Fruit fly (Drosophila melanogaster) whole organism, prepupa: ENCODE data around the gene RpL18.

Experiments
- Blimp-1 ChIP-seq: fragments of 200-800 bp; sonication (Bioruptor generic); optimal IDR thresholded peaks from 3 replicates; lab custom pipeline; 2017; ENCODE audit warnings: missing biosample characterization, missing genetic modification characterization, mild to moderate bottlenecking, moderate library complexity, missing genetic modification reagents
- CG10631 ChIP-seq: fragments of 200-800 bp; sonication (Bioruptor generic); optimal IDR thresholded peaks from 2 replicates; lab custom pipeline; 2016; ENCODE audit warnings: missing biosample characterization, missing genetic modification characterization
- CG10669 ChIP-seq: fragments of 200-800 bp; sonication (Bioruptor generic); optimal IDR thresholded peaks from 3 replicates; lab custom pipeline; 2018; ENCODE audit warnings: missing biosample characterization, mild to moderate bottlenecking, missing genetic modification characterization, moderate library complexity
- CG11294 ChIP-seq: fragments of 200-800 bp; sonication (Bioruptor generic); IDR thresholded peaks from 2 replicates; pipeline ENCODE4 v1.3.6; 2022; ENCODE audit warnings: missing biosample characterization, missing genetic modification characterization
- CG11762 ChIP-seq: fragments of 200-800 bp; sonication (Bioruptor generic); optimal IDR thresholded peaks from 3 replicates; lab custom pipeline; 2016; ENCODE audit warnings: missing biosample characterization, missing genetic modification characterization; ENCODE audit not compliant: insufficient read depth
- CG15336 ChIP-seq: fragments of 200-800 bp; sonication (Bioruptor generic); IDR thresholded peaks from 2 replicates; pipeline ENCODE4 v1.3.6; 2022; ENCODE audit warnings: missing biosample characterization, missing genetic modification characterization
- CG1621 ChIP-seq: fragments of 200-800 bp; sonication (Bioruptor generic); optimal IDR thresholded peaks from 3 replicates; lab custom pipeline; 2018; ENCODE audit warnings: missing biosample characterization, mild to moderate bottlenecking, missing genetic modification characterization
- CG16779 ChIP-seq: fragments of 200-800 bp; sonication (Bioruptor generic); optimal IDR thresholded peaks from 3 replicates; lab custom pipeline; 2017; ENCODE audit warnings: missing biosample characterization, mild to moderate bottlenecking, missing genetic modification characterization
- CG3032 ChIP-seq: fragments of 200-800 bp; optimal IDR thresholded peaks from 2 replicates; lab custom pipeline; 2019; ENCODE audit warnings: missing biosample characterization, mild to moderate bottlenecking, missing genetic modification characterization, moderate library complexity
- CG31627 ChIP-seq: fragments of 200-800 bp; sonication (Bioruptor generic); optimal IDR thresholded peaks from 3 replicates; lab custom pipeline; 2016; ENCODE audit warnings: missing biosample characterization, missing genetic modification characterization
- CG32006 ChIP-seq: fragments of 200-800 bp; sonication (Bioruptor generic); optimal IDR thresholded peaks from 3 replicates; lab custom pipeline; 2017; ENCODE audit warnings: missing biosample characterization, mild to moderate bottlenecking, missing genetic modification characterization
- CG34406 ChIP-seq: fragments of 200-800 bp; sonication (Bioruptor generic); optimal IDR thresholded peaks from 3 replicates; lab custom pipeline; 2016; ENCODE audit warnings: missing biosample characterization, missing genetic modification characterization
- CG3919 ChIP-seq: fragments of 200-800 bp; sonication (Bioruptor generic); optimal IDR thresholded peaks from 3 replicates; lab custom pipeline; 2016; ENCODE audit warnings: missing biosample characterization, missing genetic modification characterization
- CG4318 ChIP-seq: fragments of 200-800 bp; sonication (Bioruptor generic); optimal IDR thresholded peaks from 3 replicates; lab custom pipeline; 2017; ENCODE audit warnings: missing biosample characterization, mild to moderate bottlenecking, missing genetic modification characterization
- CG6163 ChIP-seq: fragments of 200-800 bp; sonication (Bioruptor generic); IDR thresholded peaks from 3 replicates; pipeline ENCODE4 v1.3.6; 2022; ENCODE audit warnings: missing biosample characterization, missing genetic modification characterization
- CG6276 ChIP-seq: fragments of 200-800 bp; sonication (Bioruptor generic); optimal IDR thresholded peaks from 2 replicates; lab custom pipeline; 2017; ENCODE audit warnings: missing biosample characterization, mild to moderate bottlenecking, missing genetic modification characterization
- CG6792 ChIP-seq: fragments of 200-800 bp; sonication (Bioruptor generic); optimal IDR thresholded peaks from 3 replicates; lab custom pipeline; 2016; ENCODE audit warnings: missing biosample characterization, missing genetic modification characterization
- CG6808 ChIP-seq: fragments of 200-800 bp; sonication (Bioruptor generic); optimal IDR thresholded peaks from 3 replicates; lab custom pipeline; 2017; ENCODE audit warnings: missing biosample characterization, missing genetic modification characterization, mild to moderate bottlenecking, moderate library complexity, missing genetic modification reagents
- CG6854 ChIP-seq: fragments of 200-800 bp; sonication (Bioruptor generic); optimal IDR thresholded peaks from 2 replicates; lab custom pipeline; 2017; ENCODE audit warnings: missing biosample characterization, mild to moderate bottlenecking, missing genetic modification characterization
- CG8119 ChIP-seq: fragments of 200-800 bp; sonication (Bioruptor generic); IDR thresholded peaks from 3 replicates; pipeline ENCODE4 v1.3.6; 2022; ENCODE audit warnings: missing biosample characterization, missing genetic modification characterization
- CG8319 ChIP-seq: fragments of 200-800 bp; sonication (Bioruptor generic); optimal IDR thresholded peaks from 3 replicates; lab custom pipeline; 2016; ENCODE audit warnings: missing biosample characterization, missing genetic modification characterization
- CG9139 ChIP-seq: fragments of 200-800 bp; sonication (Bioruptor generic); optimal IDR thresholded peaks from 3 replicates; lab custom pipeline; 2017; ENCODE audit warnings: missing biosample characterization, mild to moderate bottlenecking, missing genetic modification characterization
- Eip75B ChIP-seq: fragments of 200-800 bp; sonication (Bioruptor generic); optimal IDR thresholded peaks from 3 replicates; lab custom pipeline; 2016; ENCODE audit warnings: missing biosample characterization, missing genetic modification characterization
- Eip78C ChIP-seq: fragments of 200-800 bp; sonication (Bioruptor generic); peaks from one replicate; lab custom pipeline; 2016; ENCODE audit warnings: missing biosample characterization, missing genetic modification characterization
- Eip93F ChIP-seq: fragments of 200-800 bp; sonication (Bioruptor generic); optimal IDR thresholded peaks from 2 replicates; lab custom pipeline; 2016; ENCODE audit warnings: missing biosample characterization, mild to moderate bottlenecking, missing genetic modification characterization
- Ets96B ChIP-seq: fragments of 200-800 bp; optimal IDR thresholded peaks from 2 replicates; lab custom pipeline; 2019; ENCODE audit warnings: missing biosample characterization, mild to moderate bottlenecking, missing genetic modification characterization, moderate library complexity
- Gug ChIP-seq: fragments of 200-800 bp; sonication (Bioruptor generic); IDR thresholded peaks from 2 replicates; pipeline ENCODE4 v1.3.6; 2022; ENCODE audit warnings: missing biosample characterization, missing genetic modification characterization
- Hr38 ChIP-seq: sonication (Bioruptor generic); optimal IDR thresholded peaks from 2 replicates; lab custom pipeline; 2016; ENCODE audit warnings: missing biosample characterization, missing genetic modification characterization
- Hr4 ChIP-seq: fragments of 200-800 bp; sonication (Bioruptor generic); optimal IDR thresholded peaks from 3 replicates; lab custom pipeline; 2016; ENCODE audit warnings: missing biosample characterization, missing genetic modification characterization
- Lpt ChIP-seq: fragments of 200-800 bp; sonication (Bioruptor generic); optimal IDR thresholded peaks from 3 replicates; lab custom pipeline; 2016; ENCODE audit warnings: missing biosample characterization, missing genetic modification characterization
- Met ChIP-seq: fragments of 200-800 bp; sonication (Bioruptor generic); optimal IDR thresholded peaks from 3 replicates; lab custom pipeline; 2016; ENCODE audit warnings: missing biosample characterization, missing genetic modification characterization
- OdsH ChIP-seq: fragments of 200-800 bp; sonication (Bioruptor generic); optimal IDR thresholded peaks from 3 replicates; lab custom pipeline; 2016; ENCODE audit warnings: missing biosample characterization, missing genetic modification characterization
- Smox ChIP-seq: fragments of 200-800 bp; sonication (Bioruptor generic); optimal IDR thresholded peaks from 3 replicates; lab custom pipeline; 2016; ENCODE audit warnings: missing biosample characterization, missing genetic modification characterization
- Sox102F ChIP-seq: fragments of 200-800 bp; sonication (Bioruptor generic); optimal IDR thresholded peaks from 2 replicates; lab custom pipeline; 2016; ENCODE audit warnings: missing biosample characterization, mild to moderate bottlenecking, missing genetic modification characterization
- achi ChIP-seq: fragments of 200-800 bp; sonication (Bioruptor generic); optimal IDR thresholded peaks from 3 replicates; lab custom pipeline; 2016; ENCODE audit warnings: missing biosample characterization, missing genetic modification characterization
- acj6 ChIP-seq: fragments of 200-800 bp; sonication (Bioruptor generic); optimal IDR thresholded peaks from 3 replicates; lab custom pipeline; 2016; ENCODE audit warnings: missing biosample characterization, missing genetic modification characterization
- cyc ChIP-seq: fragments of 200-800 bp; sonication (Bioruptor generic); optimal IDR thresholded peaks from 3 replicates; lab custom pipeline; 2016; ENCODE audit warnings: missing biosample characterization, missing genetic modification characterization
- dac ChIP-seq: fragments of 200-800 bp; sonication (Bioruptor generic); optimal IDR thresholded peaks from 2 replicates; lab custom pipeline; 2017; ENCODE audit warnings: missing biosample characterization, mild to moderate bottlenecking, missing genetic modification characterization
- dsx ChIP-seq: fragments of 200-800 bp; optimal IDR thresholded peaks from 3 replicates; lab custom pipeline; 2019; ENCODE audit warnings: missing biosample characterization, mild to moderate bottlenecking, missing genetic modification characterization, moderate library complexity; ENCODE audit not compliant: poor library complexity, severe bottlenecking
- eg ChIP-seq: fragments of 200-800 bp; sonication (Bioruptor generic); IDR thresholded peaks from 3 replicates; pipeline ENCODE4 v1.3.6; 2022; ENCODE audit warnings: missing biosample characterization, missing genetic modification characterization
- esn ChIP-seq: fragments of 200-800 bp; sonication (Bioruptor generic); optimal IDR thresholded peaks from 2 replicates; lab custom pipeline; 2016; ENCODE audit warnings: missing biosample characterization, mild to moderate bottlenecking, missing genetic modification characterization, moderate library complexity
- fd59A ChIP-seq: fragments of 200-800 bp; sonication (Bioruptor generic); optimal IDR thresholded peaks from 2 replicates; lab custom pipeline; 2017; ENCODE audit warnings: missing biosample characterization, mild to moderate bottlenecking, missing genetic modification characterization, missing genetic modification reagents
- fkh ChIP-seq: fragments of 200-800 bp; sonication (Bioruptor generic); optimal IDR thresholded peaks from 3 replicates; lab custom pipeline; 2017; ENCODE audit warnings: missing biosample characterization, mild to moderate bottlenecking, missing genetic modification characterization, moderate library complexity
- lz ChIP-seq: fragments of 200-800 bp; sonication (Bioruptor generic); optimal IDR thresholded peaks from 3 replicates; lab custom pipeline; 2016; ENCODE audit warnings: missing biosample characterization, missing genetic modification characterization
- net ChIP-seq: fragments of 200-800 bp; sonication (Bioruptor generic); optimal IDR thresholded peaks from 3 replicates; lab custom pipeline; 2016; ENCODE audit warnings: missing biosample characterization, missing genetic modification characterization
- pdm3 ChIP-seq: fragments of 200-800 bp; sonication (Bioruptor generic); optimal IDR thresholded peaks from 3 replicates; lab custom pipeline; 2016; ENCODE audit warnings: missing biosample characterization, missing genetic modification characterization
- salr ChIP-seq, 2 experiments: fragments of 200-800 bp; sonication (Bioruptor generic); optimal IDR thresholded peaks; 3 replicates each; lab custom pipeline; 2016 to 2018; ENCODE audit warnings: missing biosample characterization in 2 of 2, missing genetic modification characterization in 2 of 2, mild to moderate bottlenecking in 1 of 2
- spab ChIP-seq: fragments of 200-800 bp; sonication (Bioruptor generic); optimal IDR thresholded peaks from 2 replicates; lab custom pipeline; 2017; ENCODE audit warnings: missing biosample characterization, mild to moderate bottlenecking, missing genetic modification characterization, missing genetic modification reagents
- svp ChIP-seq: fragments of 200-800 bp; sonication (Bioruptor generic); peaks from one replicate; lab custom pipeline; 2016; ENCODE audit warnings: missing biosample characterization, missing genetic modification characterization
- topi ChIP-seq: fragments of 200-800 bp; sonication (Bioruptor generic); optimal IDR thresholded peaks from 3 replicates; lab custom pipeline; 2016; ENCODE audit warnings: missing biosample characterization, missing genetic modification characterization
- vri ChIP-seq: fragments of 200-800 bp; sonication (Bioruptor generic); optimal IDR thresholded peaks from 3 replicates; lab custom pipeline; 2016; ENCODE audit warnings: missing biosample characterization, mild to moderate bottlenecking, missing genetic modification characterization

RpL18 gene

dm6 chr3L:7241217-7241859 is at the start of gene RpL18, which contains the start of gene Neos:
Gene RpL18, minus strand, starts transcription at chr3L:7241351.
Gene Neos, plus strand, starts transcription at chr3L:7241628.
- TF ChIP-seq Sox102F (GFP tag; lab: Kevin White, UChicago), result peak; percentile 81
- peak; percentile 88 for TF ChIP-seq CG6854 (GFP tag; lab: Kevin White, UChicago)
- TF ChIP-seq salr (GFP tag; optimal IDR thresholded peaks at IDR 0.05; lab: Kevin White, UChicago), result peak in 1 of 2 experiments; percentile 52
- TF ChIP-seq CG6163 (GFP tag; lab: Robert Waterston, UW), result peak; percentile 60; the same call in 2 of the 3 replicates
- no peak for TF ChIP-seq vri (GFP tag; lab: Kevin White, UChicago)
- TF ChIP-seq CG16779 (tag; lab: Kevin White, UChicago), result no peak
- no peak for TF ChIP-seq CG6276 (GFP tag; lab: Kevin White, UChicago)
- no peak for TF ChIP-seq spab (GFP tag; lab: Kevin White, UChicago)
- peak; percentile 68 for TF ChIP-seq Hr4 (GFP tag; lab: Kevin White, UChicago)
- TF ChIP-seq OdsH, result peak; percentile 56
- TF ChIP-seq esn (GFP tag; lab: Kevin White, UChicago), result peak; percentile 85
- TF ChIP-seq CG34406, result peak; percentile 60
- TF ChIP-seq CG10631 (GFP tag; lab: Kevin White, UChicago), result peak; percentile 73
- TF ChIP-seq CG1621, result peak; percentile 49
- TF ChIP-seq lz (GFP tag; lab: Kevin White, UChicago), result peak; percentile 68
- peak; percentile 67 for TF ChIP-seq fkh
- TF ChIP-seq Eip93F (GFP tag; lab: Kevin White, UChicago), result no peak
- TF ChIP-seq dac (GFP tag; lab: Kevin White, UChicago), result peak; percentile 27
- TF ChIP-seq CG15336 (GFP tag; lab: Robert Waterston, UW), result peak; percentile 44; the same call in 1 of the 2 replicates
- TF ChIP-seq Gug (GFP tag; lab: Robert Waterston, UW), result no peak
- peak; percentile 48 for TF ChIP-seq CG11762 (GFP tag; lab: Kevin White, UChicago)
- TF ChIP-seq eg (GFP tag; lab: Robert Waterston, UW), result peak; percentile 77
- TF ChIP-seq net, result peak; percentile 76
- TF ChIP-seq Eip75B (GFP tag; lab: Kevin White, UChicago), result peak; percentile 63
- TF ChIP-seq pdm3 (GFP tag; lab: Kevin White, UChicago), result peak; percentile 63
- no peak for TF ChIP-seq CG6808 (GFP tag; lab: Kevin White, UChicago)
- no peak for TF ChIP-seq Hr38 (GFP tag; lab: Kevin White, UChicago)
- peak; percentile 55 for TF ChIP-seq CG10669 (GFP tag; lab: Kevin White, UChicago)
- peak; percentile 61 for TF ChIP-seq Smox (GFP tag; lab: Kevin White, UChicago)
- no peak for TF ChIP-seq Lpt
- no peak for TF ChIP-seq Ets96B (tag; lab: Kevin White, UChicago)
- TF ChIP-seq fd59A (GFP tag; lab: Kevin White, UChicago), result peak; percentile 27
- TF ChIP-seq CG9139 (GFP tag; lab: Kevin White, UChicago), result no peak
- TF ChIP-seq CG3919 (GFP tag; lab: Kevin White, UChicago), result peak; percentile 79
- TF ChIP-seq CG8319 (GFP tag; lab: Kevin White, UChicago), result no peak
- peak; percentile 67 for TF ChIP-seq CG6792 (GFP tag; lab: Kevin White, UChicago)
- TF ChIP-seq CG32006 (GFP tag; lab: Kevin White, UChicago), result peak; percentile 33
- TF ChIP-seq Eip78C (GFP tag; lab: Kevin White, UChicago), result peak; percentile 93
- 0 out of 2 replicates have a peak, but pooled peaks have one; percentile 5 for TF ChIP-seq CG11294 (GFP tag; lab: Robert Waterston, UW)
- peak; percentile 18 for TF ChIP-seq dsx (GFP tag; lab: Kevin White, UChicago)
- peak; percentile 16; the same call in 1 of the 3 replicates for TF ChIP-seq CG8119 (GFP tag; lab: Robert Waterston, UW)
- TF ChIP-seq Blimp-1 (GFP tag; lab: Kevin White, UChicago), result peak; percentile 57
- peak; percentile 70 for TF ChIP-seq topi (GFP tag; lab: Kevin White, UChicago)
- TF ChIP-seq CG31627, result peak; percentile 64
- no peak for TF ChIP-seq CG4318
- peak; percentile 56 for TF ChIP-seq cyc (GFP tag; lab: Kevin White, UChicago)
- peak; percentile 52 for TF ChIP-seq achi (GFP tag; lab: Kevin White, UChicago)
- no peak for TF ChIP-seq svp (GFP tag; lab: Kevin White, UChicago)
- peak; percentile 71 for TF ChIP-seq Met (GFP tag; lab: Kevin White, UChicago)
- peak; percentile 34 for TF ChIP-seq CG3032 (tag; lab: Kevin White, UChicago)
- peak; percentile 65 for TF ChIP-seq acj6 (GFP tag; lab: Kevin White, UChicago)
